Worm (Caenorhabditis elegans): ENCODE measurements around the gene K08D8.5.
A peak's percentile ranks its signal among the peaks of the same experiment; 100 is the strongest.

Gene K08D8.5

ce11 chrIV:12869812-12870211 is 42.1 kb downstream of the K08D8.5 start:
- TF ChIP-seq nhr-23 (tag; optimal IDR thresholded peaks at IDR 0.05) = no peak
- TF ChIP-seq ztf-11 (tag; optimal IDR thresholded peaks at IDR 0.05) = no peak
- no peak for TF ChIP-seq elt-1 (tag; optimal IDR thresholded peaks at IDR 0.05)
- TF ChIP-seq snpc-4 (tag; optimal IDR thresholded peaks at IDR 0.05) = peak; percentile 31
- no peak for TF ChIP-seq egl-5 (tag; optimal IDR thresholded peaks at IDR 0.05)
- peak; percentile 19 for TF ChIP-seq elt-2 (tag; optimal IDR thresholded peaks at IDR 0.05)

ce11 chrIV:12869383-12869782 is 42.5 kb downstream of the K08D8.5 start:
- TF ChIP-seq lin-39 (tag; optimal IDR thresholded peaks at IDR 0.05) (no peak), fkh-2 (tag; optimal IDR thresholded peaks at IDR 0.05) (no peak), fos-1 (tag; optimal IDR thresholded peaks at IDR 0.05) (no peak), elt-2 (tag; optimal IDR thresholded peaks at IDR 0.05) (peak; percentile 71), eor-1 (tag; optimal IDR thresholded peaks at IDR 0.05) (no peak), pqm-1 (tag; optimal IDR thresholded peaks at IDR 0.05) (peak; percentile 21)

ce11 chrIV:12865884-12866283 is 46.0 kb downstream of the K08D8.5 start, which contains the start of gene clec-186:
clec-186 (plus strand) TSS chrIV:12866109.
- TF ChIP-seq nhr-12 (tag; optimal IDR thresholded peaks at IDR 0.05) = no peak
- no peak for TF ChIP-seq elt-1 (tag; optimal IDR thresholded peaks at IDR 0.05)
- TF ChIP-seq elt-2 (tag; optimal IDR thresholded peaks at IDR 0.05) = peak; percentile 96
- no peak for TF ChIP-seq nhr-76 (tag; optimal IDR thresholded peaks at IDR 0.05)
- TF ChIP-seq R02D3.7 (tag; optimal IDR thresholded peaks at IDR 0.05) = no peak
- TF ChIP-seq skn-1 (tag; optimal IDR thresholded peaks at IDR 0.05) = no peak
- peak; percentile 88 for TF ChIP-seq pqm-1 (tag; optimal IDR thresholded peaks at IDR 0.05)
- TF ChIP-seq mml-1 (tag; optimal IDR thresholded peaks at IDR 0.05) = no peak
- TF ChIP-seq eor-1 (tag; optimal IDR thresholded peaks at IDR 0.05) = no peak
- no peak for TF ChIP-seq elt-3 (tag; optimal IDR thresholded peaks at IDR 0.05)
- peak; percentile 11 for TF ChIP-seq jun-1 (tag; optimal IDR thresholded peaks at IDR 0.05)
- no peak for TF ChIP-seq ztf-4 (tag; optimal IDR thresholded peaks at IDR 0.05)
- no peak for TF ChIP-seq lin-39 (tag; optimal IDR thresholded peaks at IDR 0.05)
- no peak for TF ChIP-seq daf-12 (tag; optimal IDR thresholded peaks at IDR 0.05)
- TF ChIP-seq nhr-23 (tag; optimal IDR thresholded peaks at IDR 0.05) = no peak
- no peak for TF ChIP-seq tbx-2 (tag; optimal IDR thresholded peaks at IDR 0.05)
- TF ChIP-seq ceh-82 (tag; optimal IDR thresholded peaks at IDR 0.05) = no peak
- TF ChIP-seq nhr-28 (tag; optimal IDR thresholded peaks at IDR 0.05) = no peak
- no peak for TF ChIP-seq unc-39 (tag; optimal IDR thresholded peaks at IDR 0.05)
- no peak for TF ChIP-seq nhr-77 (tag; optimal IDR thresholded peaks at IDR 0.05)
- TF ChIP-seq egl-27 (tag; optimal IDR thresholded peaks at IDR 0.05) = no peak
- no peak for TF ChIP-seq fkh-10 (GFP tag; optimal IDR thresholded peaks at IDR 0.05)
- no peak for TF ChIP-seq ceh-9 (tag; optimal IDR thresholded peaks at IDR 0.05)
- no peak for TF ChIP-seq nhr-25 (tag; optimal IDR thresholded peaks at IDR 0.05)
- TF ChIP-seq fkh-2 (tag; optimal IDR thresholded peaks at IDR 0.05) = no peak

Measured in whole organism, L3 larva.